Comparison of ENCODE assay signal across 2 worm cellular contexts in genomic region chrIII:3437139-3437538, ce11.
TF ChIP-seq lines count a peak whose summit lies in the region.

No protein-coding gene starts in this region.

TF ChIP-seq in whole organism, L1 larva, 84 proteins besides CTCF, POLR2A, EP300 and RAD21 (continued from another document):
- no peak for TF ChIP-seq dpl-1 (GFP tag; optimal IDR thresholded peaks at IDR 0.05; lab: Kevin White, UChicago)
- TF ChIP-seq mef-2 (tag; optimal IDR thresholded peaks at IDR 0.05; lab: Kevin White, UChicago): no peak
- peak; percentile 3 for TF ChIP-seq nhr-71 (tag; optimal IDR thresholded peaks at IDR 0.05; lab: Kevin White, UChicago)
- no peak for TF ChIP-seq unc-62 (GFP tag; optimal IDR thresholded peaks at IDR 0.05; lab: Kevin White, UChicago)
- TF ChIP-seq C16A3.4 (tag; optimal IDR thresholded peaks at IDR 0.05; lab: Kevin White, UChicago): no peak

TF ChIP-seq in whole organism, L2 larva, 48 proteins besides CTCF, POLR2A, EP300 and RAD21 (continued from another document):
- TF ChIP-seq ceh-16 (tag; optimal IDR thresholded peaks at IDR 0.05; lab: Kevin White, UChicago): no peak
- TF ChIP-seq nhr-25 (tag; optimal IDR thresholded peaks at IDR 0.05; lab: Kevin White, UChicago): no peak
- no peak for TF ChIP-seq peb-1 (tag; optimal IDR thresholded peaks at IDR 0.05; lab: Kevin White, UChicago)
- TF ChIP-seq snpc-4 (tag; optimal IDR thresholded peaks at IDR 0.05; lab: Kevin White, UChicago): no peak
- TF ChIP-seq ama-1 (optimal IDR thresholded peaks at IDR 0.05; lab: Kevin White, UChicago): no peak
- no peak for TF ChIP-seq nhr-12 (tag; optimal IDR thresholded peaks at IDR 0.05; lab: Kevin White, UChicago)
- no peak for TF ChIP-seq ztf-11 (tag; optimal IDR thresholded peaks at IDR 0.05; lab: Kevin White, UChicago)
- TF ChIP-seq elt-3 (tag; optimal IDR thresholded peaks at IDR 0.05; lab: Kevin White, UChicago): no peak
- no peak for TF ChIP-seq ztf-1 (GFP tag; conservative IDR thresholded peaks at IDR 0.05; lab: Robert Waterston, UW)
- TF ChIP-seq fos-1 (tag; optimal IDR thresholded peaks at IDR 0.05; lab: Kevin White, UChicago): no peak
- no peak for TF ChIP-seq Y55F3AM.14 (GFP tag; optimal IDR thresholded peaks at IDR 0.05; lab: Kevin White, UChicago)
- TF ChIP-seq unc-55 (GFP tag; optimal IDR thresholded peaks at IDR 0.05; lab: Kevin White, UChicago): peak; percentile 47
- TF ChIP-seq nhr-10 (tag; optimal IDR thresholded peaks at IDR 0.05; lab: Kevin White, UChicago): no peak
- TF ChIP-seq egl-27 (tag; optimal IDR thresholded peaks at IDR 0.05; lab: Kevin White, UChicago): no peak
- TF ChIP-seq lsy-2 (tag; optimal IDR thresholded peaks at IDR 0.05; lab: Kevin White, UChicago): peak in 1 of 2 experiments; percentile 40
- TF ChIP-seq nhr-21 (tag; optimal IDR thresholded peaks at IDR 0.05; lab: Kevin White, UChicago): no peak
- no peak for TF ChIP-seq lin-13 (GFP tag; optimal IDR thresholded peaks at IDR 0.05; lab: Kevin White, UChicago)
- peak; percentile 18 for TF ChIP-seq unc-62 (GFP tag; optimal IDR thresholded peaks at IDR 0.05; lab: Kevin White, UChicago)
- no peak for TF ChIP-seq skn-1 (tag; optimal IDR thresholded peaks at IDR 0.05; lab: Kevin White, UChicago)
- TF ChIP-seq mbf-1 (tag; optimal IDR thresholded peaks at IDR 0.05; lab: Kevin White, UChicago): no peak
- no peak for TF ChIP-seq nhr-129 (tag; optimal IDR thresholded peaks at IDR 0.05; lab: Kevin White, UChicago)
- TF ChIP-seq aly-2 (tag; optimal IDR thresholded peaks at IDR 0.05; lab: Kevin White, UChicago): no peak
- TF ChIP-seq nhr-6 (tag; optimal IDR thresholded peaks at IDR 0.05; lab: Kevin White, UChicago): no peak
TF ChIP-seq in whole organism, L2 larva: peak in this region for 6.
